Fruit fly (Drosophila melanogaster) Kc167 (cell line): ENCODE results near the gene SCCRO.

ENCODE experiments used
- Myc ChIP-seq: fragments of >200 bp; optimal IDR thresholded peaks from 2 replicates; lab custom pipeline; 2017; ENCODE audit warnings: missing external identifiers
- Sin3A ChIP-seq: fragments of >200 bp; optimal IDR thresholded peaks from 2 replicates; lab custom pipeline; 2018; ENCODE audit warnings: missing external identifiers
- h ChIP-seq: fragments of >200 bp; optimal IDR thresholded peaks from 3 replicates; lab custom pipeline; 2018; ENCODE audit warnings: missing external identifiers
- insv ChIP-seq: fragments of >200 bp; optimal IDR thresholded peaks from 3 replicates; lab custom pipeline; 2018; ENCODE audit warnings: missing external identifiers
- psq ChIP-seq: fragments of >200 bp; optimal IDR thresholded peaks from 2 replicates; lab custom pipeline; 2017; ENCODE audit warnings: missing external identifiers
- ttk ChIP-seq: sonication (Bioruptor generic); optimal IDR thresholded peaks from 2 replicates; lab custom pipeline; 2017; ENCODE audit warnings: missing external identifiers

Gene SCCRO

dm6 chr3L:15534274-15535227, 28.7 kb upstream of the SCCRO start:
- TF ChIP-seq psq (lab: Kevin White, UChicago), result no peak
- no peak for TF ChIP-seq Sin3A
- no peak for TF ChIP-seq Myc (lab: Kevin White, UChicago)
- TF ChIP-seq ttk (lab: Kevin White, UChicago), result no peak
- no peak for TF ChIP-seq insv

- TF ChIP-seq psq (lab: Kevin White, UChicago), result no peak
Measured at dm6 chr3L:15535228-15535598, 28.0 kb upstream of the SCCRO start, which contains the start of gene CrebA. CrebA (plus strand) TSS chr3L:15535395.

- TF ChIP-seq h (lab: Kevin White, UChicago), result no peak
- no peak for TF ChIP-seq Sin3A
- TF ChIP-seq insv, result no peak
- TF ChIP-seq psq (lab: Kevin White, UChicago), result no peak
- TF ChIP-seq Myc (lab: Kevin White, UChicago), result no peak
- TF ChIP-seq ttk (lab: Kevin White, UChicago), result no peak
Measured at dm6 chr3L:15535800-15536225, 27.4 kb upstream of the SCCRO start.

- TF ChIP-seq insv, result no peak
- TF ChIP-seq ttk (lab: Kevin White, UChicago), result no peak
- no peak for TF ChIP-seq Myc (lab: Kevin White, UChicago)
- TF ChIP-seq h (lab: Kevin White, UChicago), result no peak
- TF ChIP-seq Sin3A, result no peak
- TF ChIP-seq psq (lab: Kevin White, UChicago), result no peak
Measured at dm6 chr3L:15536550-15536949, 26.7 kb upstream of the SCCRO start.

- TF ChIP-seq Myc (lab: Kevin White, UChicago) (no peak), insv (no peak), h (lab: Kevin White, UChicago) (no peak), ttk (lab: Kevin White, UChicago) (no peak), Sin3A (no peak), psq (lab: Kevin White, UChicago) (no peak)
Measured at dm6 chr3L:15537916-15538581, 25.2 kb upstream of the SCCRO start.

dm6 chr3L:15538582-15539490, 24.4 kb upstream of the SCCRO start:
- TF ChIP-seq Myc (lab: Kevin White, UChicago), result no peak
- TF ChIP-seq ttk (lab: Kevin White, UChicago), result no peak
- no peak for TF ChIP-seq Sin3A
- no peak for TF ChIP-seq h (lab: Kevin White, UChicago)
- TF ChIP-seq psq (lab: Kevin White, UChicago), result no peak
- no peak for TF ChIP-seq insv

- TF ChIP-seq Myc (lab: Kevin White, UChicago) (no peak), ttk (lab: Kevin White, UChicago) (no peak), Sin3A (no peak), h (lab: Kevin White, UChicago) (no peak), insv (no peak), psq (lab: Kevin White, UChicago) (no peak)
Measured at dm6 chr3L:15539903-15540409, 23.3 kb upstream of the SCCRO start.

- TF ChIP-seq psq (lab: Kevin White, UChicago), result no peak
- no peak for TF ChIP-seq Myc (lab: Kevin White, UChicago)
- no peak for TF ChIP-seq Sin3A
- TF ChIP-seq insv, result no peak
- no peak for TF ChIP-seq ttk (lab: Kevin White, UChicago)
- TF ChIP-seq h (lab: Kevin White, UChicago), result no peak
Measured at dm6 chr3L:15540682-15541081, 22.5 kb upstream of the SCCRO start.

dm6 chr3L:15541281-15541680, 21.9 kb upstream of the SCCRO start:
- TF ChIP-seq insv (no peak), Myc (lab: Kevin White, UChicago) (no peak), ttk (lab: Kevin White, UChicago) (no peak), psq (lab: Kevin White, UChicago) (no peak), Sin3A (no peak), h (lab: Kevin White, UChicago) (no peak)

- TF ChIP-seq ttk (lab: Kevin White, UChicago), result no peak
- no peak for TF ChIP-seq h (lab: Kevin White, UChicago)
- TF ChIP-seq insv, result no peak
- TF ChIP-seq psq (lab: Kevin White, UChicago), result no peak
Measured at dm6 chr3L:15543049-15543448, 20.2 kb upstream of the SCCRO start.

- TF ChIP-seq insv (no peak), Sin3A (no peak), psq (lab: Kevin White, UChicago) (no peak), Myc (lab: Kevin White, UChicago) (no peak), h (lab: Kevin White, UChicago) (no peak), ttk (lab: Kevin White, UChicago) (no peak)
Measured at dm6 chr3L:15543467-15543866, 19.8 kb upstream of the SCCRO start.
